Fruit fly (Drosophila melanogaster) whole organism, adult: ENCODE results near the gene STUB1.
A peak's percentile ranks its signal among the peaks of the same experiment; 100 is the strongest.

Experiments
- CG11617 ChIP-seq: fragments of 200-800 bp; sonication (Bioruptor generic); optimal IDR thresholded peaks from 2 replicates; lab custom pipeline; 2017; ENCODE audit warnings: mild to moderate bottlenecking, missing biosample characterization, missing genetic modification reagents, missing genetic modification characterization
- CG12768 ChIP-seq: fragments of 200-800 bp; sonication (Bioruptor generic); optimal IDR thresholded peaks from 2 replicates; lab custom pipeline; 2017; ENCODE audit warnings: missing biosample characterization, missing genetic modification characterization, mild to moderate bottlenecking, moderate library complexity, missing genetic modification reagents
- CG14711 ChIP-seq: fragments of 200-800 bp; sonication (Bioruptor generic); optimal IDR thresholded peaks from 2 replicates; lab custom pipeline; 2018; ENCODE audit warnings: missing biosample characterization, mild to moderate bottlenecking, missing genetic modification characterization, moderate library complexity
- CG1620 ChIP-seq: fragments of 200-800 bp; sonication (Bioruptor generic); optimal IDR thresholded peaks from 2 replicates; lab custom pipeline; 2016; ENCODE audit warnings: missing biosample characterization, missing genetic modification characterization
- CG33017 ChIP-seq: fragments of 200-800 bp; sonication (Bioruptor generic); optimal IDR thresholded peaks from 2 replicates; lab custom pipeline; 2018; ENCODE audit warnings: missing biosample characterization, mild to moderate bottlenecking, missing genetic modification characterization, moderate library complexity
- CG5204 ChIP-seq: fragments of 200-800 bp; sonication (Bioruptor generic); optimal IDR thresholded peaks from 2 replicates; lab custom pipeline; 2016; ENCODE audit warnings: missing biosample characterization, missing genetic modification characterization
- CG7045 ChIP-seq: fragments of 200-800 bp; sonication (Bioruptor generic); optimal IDR thresholded peaks from 2 replicates; lab custom pipeline; 2017; ENCODE audit warnings: missing biosample characterization, mild to moderate bottlenecking, missing genetic modification characterization
- CG7101 ChIP-seq: fragments of 200-800 bp; sonication (Bioruptor generic); optimal IDR thresholded peaks from 2 replicates; lab custom pipeline; 2018; ENCODE audit warnings: missing biosample characterization, mild to moderate bottlenecking, missing genetic modification characterization, moderate library complexity
- Clk ChIP-seq: fragments of 200-800 bp; sonication (Bioruptor generic); optimal IDR thresholded peaks from 2 replicates; lab custom pipeline; 2017; ENCODE audit warnings: missing biosample characterization, missing genetic modification characterization
- Crg-1 ChIP-seq: fragments of 200-800 bp; sonication (Bioruptor generic); optimal IDR thresholded peaks from 2 replicates; lab custom pipeline; 2016; ENCODE audit warnings: missing biosample characterization, missing genetic modification characterization
- Hr96 ChIP-seq: fragments of 200-800 bp; sonication (Bioruptor generic); optimal IDR thresholded peaks from 2 replicates; lab custom pipeline; 2016; ENCODE audit warnings: missing biosample characterization, missing genetic modification characterization
- Mnt ChIP-seq: fragments of 200-800 bp; sonication (Bioruptor generic); optimal IDR thresholded peaks from 2 replicates; lab custom pipeline; 2016; ENCODE audit warnings: missing biosample characterization, mild to moderate bottlenecking, missing genetic modification characterization
- bab1 ChIP-seq: fragments of 200-800 bp; sonication (Bioruptor generic); optimal IDR thresholded peaks from 3 replicates; lab custom pipeline; 2019; ENCODE audit warnings: missing biosample characterization, mild to moderate bottlenecking, missing genetic modification characterization, moderate library complexity
- cic ChIP-seq: fragments of 200-800 bp; sonication (Bioruptor generic); optimal IDR thresholded peaks from 2 replicates; lab custom pipeline; 2017; ENCODE audit warnings: missing biosample characterization, mild to moderate bottlenecking, missing genetic modification characterization, moderate library complexity
- cnc ChIP-seq, 2 experiments: fragments of >200 bp; optimal IDR thresholded peaks; 2 replicates each; lab custom pipeline; 2017
- kay ChIP-seq: fragments of 200-800 bp; sonication (Bioruptor generic); peaks from one replicate; lab custom pipeline; 2016; ENCODE audit warnings: missing biosample characterization, missing genetic modification characterization, borderline replicate concordance
- ovo ChIP-seq: fragments of 200-800 bp; sonication (Bioruptor generic); optimal IDR thresholded peaks from 2 replicates; lab custom pipeline; 2016; ENCODE audit warnings: missing biosample characterization, missing genetic modification characterization
- pad ChIP-seq: fragments of 200-800 bp; sonication (Bioruptor generic); optimal IDR thresholded peaks from 3 replicates; lab custom pipeline; 2017; ENCODE audit warnings: missing biosample characterization, missing genetic modification characterization, mild to moderate bottlenecking, moderate library complexity, missing genetic modification reagents
- tj ChIP-seq: fragments of 200-800 bp; sonication (Bioruptor generic); optimal IDR thresholded peaks from 3 replicates; lab custom pipeline; 2017; ENCODE audit warnings: missing biosample characterization, mild to moderate bottlenecking, missing genetic modification characterization, moderate library complexity
- toe ChIP-seq: fragments of 200-800 bp; sonication (Bioruptor generic); optimal IDR thresholded peaks from 2 replicates; lab custom pipeline; 2016; ENCODE audit warnings: missing biosample characterization, missing genetic modification characterization

Gene STUB1

DNA sequence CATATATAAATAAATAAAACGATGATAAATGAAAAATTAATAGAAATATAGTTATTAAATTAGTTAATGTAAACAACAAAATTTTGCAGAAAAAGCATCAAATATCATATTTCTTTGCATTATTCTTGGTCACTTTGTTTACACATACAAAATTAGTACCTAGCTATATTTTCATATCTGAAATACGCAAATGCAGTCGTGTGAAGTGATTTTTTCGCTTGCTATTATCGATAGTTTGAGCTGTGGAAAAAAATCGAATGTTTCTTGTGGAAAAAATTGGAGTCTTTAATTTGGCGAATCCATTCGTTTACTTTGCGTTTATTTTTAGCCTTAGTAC, 40.9 kb upstream of the STUB1 start, which contains the start of gene Cnot4:
TSS of gene Cnot4 (plus strand) at position 229 of the 337 bp plus-strand sequence.
- TF ChIP-seq toe (GFP tag; lab: Kevin White, UChicago) (no peak), Clk (GFP tag; lab: Kevin White, UChicago) (no peak), Mnt (no peak), CG33017 (tag; lab: Kevin White, UChicago) (no peak), CG7045 (GFP tag; lab: Kevin White, UChicago) (no peak)

- no peak for TF ChIP-seq ovo (GFP tag; lab: Kevin White, UChicago)
- peak; percentile 99 for TF ChIP-seq kay
- peak; percentile 65 for TF ChIP-seq Mnt
- no peak for TF ChIP-seq CG14711
- no peak for TF ChIP-seq CG5204 (GFP tag; lab: Kevin White, UChicago)
- peak; percentile 59 for TF ChIP-seq cic (GFP tag; lab: Kevin White, UChicago)
- TF ChIP-seq tj (GFP tag; lab: Kevin White, UChicago) = peak; percentile 84
Measured at dm6 chr2L:10396877-10397587, 40.3 kb upstream of the STUB1 start.

- TF ChIP-seq CG7101 (tag; lab: Kevin White, UChicago) (no peak), bab1 (GFP tag; lab: Kevin White, UChicago) (peak; percentile 39), cic (GFP tag; lab: Kevin White, UChicago) (no peak), Mnt (no peak), kay (peak; percentile 86), pad (no peak), CG33017 (tag; lab: Kevin White, UChicago) (no peak)
Measured at dm6 chr2L:10403803-10404315, 33.5 kb upstream of the STUB1 start.

DNA sequence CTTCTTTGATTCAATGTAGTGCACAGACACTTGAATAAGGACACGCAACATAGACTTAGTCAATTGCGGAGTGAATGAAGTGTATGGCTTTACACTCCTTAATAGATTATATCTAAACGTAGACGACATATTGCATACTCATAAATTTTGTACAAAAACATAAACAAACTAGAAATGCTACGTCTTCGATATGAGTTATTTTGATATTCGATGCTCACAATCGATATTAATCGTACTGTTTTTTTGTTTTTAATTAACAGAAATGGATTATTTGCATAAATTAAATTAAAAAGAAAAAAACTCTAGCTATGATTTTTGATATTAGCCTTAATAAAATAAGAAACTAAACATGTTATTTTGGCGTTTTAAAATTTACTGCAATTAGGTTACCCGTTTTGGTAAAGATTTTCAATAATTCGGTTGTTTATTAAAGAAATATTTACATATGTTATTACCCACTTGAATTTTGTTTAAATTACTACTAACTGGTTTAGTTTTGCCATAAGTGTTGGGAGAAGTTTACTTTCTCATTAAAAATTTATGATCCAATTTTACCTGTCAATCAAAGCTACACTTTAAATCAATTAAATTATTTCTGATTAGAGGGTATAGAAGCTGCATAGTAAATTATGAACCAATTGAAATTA, 32.2 kb upstream of the STUB1 start, which contains the start of the genes CG17768, LSm-4 and Ir31a:
TSS of gene CG17768 (minus strand) at position 196 of the 647 bp plus-strand sequence.
TSS of gene LSm-4 (minus strand) at position 196 of the 647 bp plus-strand sequence.
TSS of gene Ir31a (plus strand) at position 558 of the 647 bp plus-strand sequence.
- no peak for TF ChIP-seq tj (GFP tag; lab: Kevin White, UChicago)
- no peak for TF ChIP-seq ovo (GFP tag; lab: Kevin White, UChicago)
- TF ChIP-seq Hr96 = no peak
- TF ChIP-seq CG1620 (GFP tag; lab: Kevin White, UChicago) = no peak
- TF ChIP-seq Clk (GFP tag; lab: Kevin White, UChicago) = no peak
- no peak for TF ChIP-seq CG33017 (tag; lab: Kevin White, UChicago)
- TF ChIP-seq cnc (optimal IDR thresholded peaks at IDR 0.05; lab: Kevin White, UChicago) = no peak
- TF ChIP-seq pad = no peak
- TF ChIP-seq Mnt = no peak
- no peak for TF ChIP-seq CG12768 (GFP tag; lab: Kevin White, UChicago)
- no peak for TF ChIP-seq toe (GFP tag; lab: Kevin White, UChicago)
- no peak for TF ChIP-seq bab1 (GFP tag; lab: Kevin White, UChicago)
- no peak for TF ChIP-seq CG7045 (GFP tag; lab: Kevin White, UChicago)
- no peak for TF ChIP-seq CG14711
- TF ChIP-seq Crg-1 = no peak

DNA sequence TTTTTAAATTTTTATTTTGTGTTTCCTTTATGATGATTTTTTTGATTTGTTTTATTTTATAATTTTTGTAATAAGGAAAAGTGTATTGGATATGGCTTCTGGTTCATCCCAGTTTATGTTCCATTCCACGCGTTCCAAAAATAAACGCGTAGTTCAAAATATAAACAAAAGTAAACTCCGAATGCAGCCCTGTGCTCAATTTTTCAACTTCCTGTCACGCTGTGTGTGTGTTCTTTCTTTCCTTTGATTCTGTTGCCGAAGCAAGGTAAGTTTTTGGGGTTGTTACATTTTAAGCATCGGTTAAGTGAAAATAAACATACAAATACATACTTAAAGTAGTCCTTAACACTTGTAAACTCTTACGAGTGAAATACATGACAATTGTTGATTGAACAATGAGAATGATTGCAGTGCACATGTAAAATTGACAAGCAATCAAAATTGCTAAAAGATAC, 29.2 kb upstream of the STUB1 start, which contains the start of the genes Ip259 and RpS27A:
TSS of gene Ip259 (plus strand) at position 231 of the 455 bp plus-strand sequence.
TSS of gene RpS27A (plus strand) at position 231 of the 455 bp plus-strand sequence.
- TF ChIP-seq cnc (optimal IDR thresholded peaks at IDR 0.05; lab: Kevin White, UChicago) (no peak), CG1620 (GFP tag; lab: Kevin White, UChicago) (peak; percentile 83), CG7101 (tag; lab: Kevin White, UChicago) (peak; percentile 87), CG5204 (GFP tag; lab: Kevin White, UChicago) (no peak), ovo (GFP tag; lab: Kevin White, UChicago) (no peak), CG14711 (peak; percentile 60), bab1 (GFP tag; lab: Kevin White, UChicago) (peak; percentile 73), toe (GFP tag; lab: Kevin White, UChicago) (no peak), Mnt (peak; percentile 90), Clk (GFP tag; lab: Kevin White, UChicago) (peak; percentile 74), CG11617 (GFP tag; lab: Kevin White, UChicago) (peak; percentile 86), Crg-1 (peak; percentile 83), cic (GFP tag; lab: Kevin White, UChicago) (no peak), CG12768 (GFP tag; lab: Kevin White, UChicago) (peak; percentile 80), CG7045 (GFP tag; lab: Kevin White, UChicago) (peak; percentile 80), tj (GFP tag; lab: Kevin White, UChicago) (peak; percentile 53), CG33017 (tag; lab: Kevin White, UChicago) (peak; percentile 59), pad (peak; percentile 64), kay (peak; percentile 54), Hr96 (no peak)
